Worm (Caenorhabditis elegans): ENCODE data around the gene T23G7.2.

DNA sequence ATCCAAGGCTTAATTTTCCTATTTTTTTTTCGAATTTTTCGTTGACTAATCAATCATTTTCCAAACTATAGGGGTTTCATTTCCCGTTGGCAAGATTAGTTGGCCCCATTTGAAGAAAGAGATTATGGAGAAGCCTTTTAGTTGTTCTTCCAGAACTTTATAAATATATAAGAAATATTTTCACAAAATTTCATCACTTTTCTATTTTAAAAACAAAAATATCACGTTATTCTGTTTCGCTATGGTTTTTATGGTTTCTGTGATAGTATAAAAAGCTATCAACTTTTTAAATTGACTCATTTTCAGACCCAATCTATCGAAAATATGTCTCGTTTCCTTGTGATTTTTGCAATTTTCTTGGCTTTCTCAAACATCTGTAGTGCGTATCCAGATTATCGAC is 36.9 kb downstream of the T23G7.2 start, which contains the start of gene nlp-78:
- TF ChIP-seq pqm-1 (tag; optimal IDR thresholded peaks at IDR 0.05) (no peak), egl-13 (tag; optimal IDR thresholded peaks at IDR 0.05) (no peak), nhr-28 (tag; optimal IDR thresholded peaks at IDR 0.05) (no peak), lin-39 (tag; optimal IDR thresholded peaks at IDR 0.05) (no peak), unc-86 (tag; optimal IDR thresholded peaks at IDR 0.05) (no peak), nhr-77 (tag; optimal IDR thresholded peaks at IDR 0.05) (no peak), nhr-237 (tag; optimal IDR thresholded peaks at IDR 0.05) (no peak), zag-1 (tag; optimal IDR thresholded peaks at IDR 0.05) (no peak), dpl-1 (GFP tag; optimal IDR thresholded peaks at IDR 0.05) (no peak)

All from whole organism, L1 larva.